Fruit fly (Drosophila melanogaster): ENCODE data around the gene P5CDh2.

- TF ChIP-seq Pif1B (GFP tag; optimal IDR thresholded peaks at IDR 0.05) (no peak), CG8301 (tag; optimal IDR thresholded peaks at IDR 0.05) (no peak), CG12605 (GFP tag; IDR thresholded peaks at IDR 0.05) (no peak), CG13204 (GFP tag; optimal IDR thresholded peaks at IDR 0.05) (no peak), CG34367 (tag; optimal IDR thresholded peaks at IDR 0.05) (no peak), D1 (tag; optimal IDR thresholded peaks at IDR 0.05) (no peak), CG4496 (GFP tag; IDR thresholded peaks at IDR 0.05) (no peak), gl (tag; optimal IDR thresholded peaks at IDR 0.05) (no peak), CG14655 (GFP tag; optimal IDR thresholded peaks at IDR 0.05) (peak; percentile 41), EcR (GFP tag; optimal IDR thresholded peaks at IDR 0.05) (no peak), Snoo (tag; optimal IDR thresholded peaks at IDR 0.05) (no peak), CG10348 (GFP tag; IDR thresholded peaks at IDR 0.05) (no peak), Ets98B (GFP tag; IDR thresholded peaks at IDR 0.05) (no peak)
These were observed 14.9 kb upstream of the P5CDh2 start for dm6 chr3R:21862868-21863267.
